Worm (Caenorhabditis elegans) whole organism, midembryonic: Measurements from ENCODE around the gene lrr-1.

Experiments
- T22C8.4 ChIP-seq: fragments of 200-800 bp; sonication (Bioruptor generic); IDR thresholded peaks from 2 replicates; pipeline ENCODE4 v1.3.6; 2022; ENCODE audit warnings: missing genetic modification characterization, missing compliant biosample characterization
- flt-1 ChIP-seq: fragments of 200-800 bp; sonication (Bioruptor generic); IDR thresholded peaks from 2 replicates; pipeline ENCODE4 v1.3.6; 2022; ENCODE audit warnings: missing genetic modification characterization, missing compliant biosample characterization
- tab-1 ChIP-seq: fragments of 200-800 bp; sonication (Bioruptor generic); IDR thresholded peaks from 2 replicates; pipeline ENCODE4 v1.3.6; 2022; ENCODE audit warnings: missing genetic modification characterization, missing compliant biosample characterization
- ztf-23 ChIP-seq: fragments of 200-800 bp; sonication (Bioruptor generic); IDR thresholded peaks from 2 replicates; pipeline ENCODE4 v1.3.6; 2022; ENCODE audit warnings: missing genetic modification reagents, missing genetic modification characterization, missing compliant biosample characterization
- ztf-29 ChIP-seq: fragments of 200-800 bp; sonication (Bioruptor generic); IDR thresholded peaks from 2 replicates; pipeline ENCODE4 v1.3.6; 2022; ENCODE audit warnings: missing genetic modification reagents, missing genetic modification characterization, missing compliant biosample characterization

- TF ChIP-seq ztf-29 (GFP tag; lab: Robert Waterston, UW): no peak
- no peak for TF ChIP-seq T22C8.4
- no peak for TF ChIP-seq flt-1 (GFP tag; lab: Robert Waterston, UW)
- TF ChIP-seq ztf-23 (GFP tag; lab: Robert Waterston, UW): no peak
- no peak for TF ChIP-seq tab-1 (GFP tag; lab: Robert Waterston, UW)
These were observed 31.7 kb upstream of the lrr-1 start, which contains the start of gene C27A2.8 for ce11 chrII:5067927-5068326.
